Worm (Caenorhabditis elegans): Measurements from ENCODE around the gene cest-9.1.

- no peak for TF ChIP-seq unc-39 (tag; optimal IDR thresholded peaks at IDR 0.05)
- TF ChIP-seq mab-5 (tag; optimal IDR thresholded peaks at IDR 0.05) = no peak
- no peak for TF ChIP-seq nhr-12 (tag; optimal IDR thresholded peaks at IDR 0.05)
- TF ChIP-seq lsy-2 (tag; optimal IDR thresholded peaks at IDR 0.05) = no peak
- no peak for TF ChIP-seq nhr-237 (tag; optimal IDR thresholded peaks at IDR 0.05)
- no peak for TF ChIP-seq pha-4 (tag; optimal IDR thresholded peaks at IDR 0.05)
- no peak for TF ChIP-seq nhr-2 (tag; optimal IDR thresholded peaks at IDR 0.05)
- TF ChIP-seq nhr-76 (tag; optimal IDR thresholded peaks at IDR 0.05) = no peak
- TF ChIP-seq mep-1 (tag; optimal IDR thresholded peaks at IDR 0.05) = no peak
- TF ChIP-seq snpc-4 (tag; optimal IDR thresholded peaks at IDR 0.05) = no peak
- TF ChIP-seq nhr-28 (tag; optimal IDR thresholded peaks at IDR 0.05) = no peak
- no peak for TF ChIP-seq unc-62 (GFP tag; optimal IDR thresholded peaks at IDR 0.05)
Observed at ce11 chrX:12273870-12274269, 47.9 kb downstream of the cest-9.1 start, which contains the start of gene H19J13.2.
